Worm (Caenorhabditis elegans) whole organism, L4/young adult: ENCODE data around the gene T12B3.2.
A peak's percentile ranks its signal among the peaks of the same experiment; 100 is the strongest.

Source experiments
- W03F9.2 ChIP-seq: fragments of 150-350 bp; optimal IDR thresholded peaks from 2 replicates; lab custom pipeline; 2014; ENCODE audit warnings: missing biosample characterization, missing genetic modification characterization
- him-1 ChIP-seq: sonication (generic microtip); optimal IDR thresholded peaks from 2 replicates; lab custom pipeline; 2016; ENCODE audit warnings: missing genotype, missing genetic modification reagents, missing genetic modification characterization, missing compliant biosample characterization

ce11 chrIV:7402077-7402476 lies 25.5 kb downstream of the T12B3.2 start:
- peak; percentile 83 for TF ChIP-seq him-1
- no peak for TF ChIP-seq W03F9.2 (tag; lab: Kevin White, UChicago)
